Worm (Caenorhabditis elegans): ENCODE measurements around the gene apn-1.

DNA sequence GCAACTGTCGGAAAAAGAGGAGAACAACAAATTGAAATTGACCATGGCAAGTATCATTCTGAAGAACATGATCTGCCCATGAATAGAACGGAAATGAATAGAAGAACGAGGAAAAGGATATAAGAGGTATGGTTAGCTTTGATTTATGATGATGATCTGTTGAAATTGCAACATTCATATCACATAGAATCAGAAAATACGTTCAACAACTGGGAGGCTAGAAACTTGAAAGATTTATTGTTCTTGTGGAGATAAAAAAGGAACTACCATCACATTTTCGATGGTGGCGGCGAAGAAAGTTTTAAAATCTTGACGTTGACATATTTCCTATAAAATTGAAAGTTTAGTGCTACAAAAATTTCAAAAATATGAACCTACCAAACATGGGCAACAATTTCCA is 45.9 kb downstream of the apn-1 start:
- no peak for TF ChIP-seq unc-62 (GFP tag; optimal IDR thresholded peaks at IDR 0.05)
- TF ChIP-seq lin-13 (tag; optimal IDR thresholded peaks at IDR 0.05) = no peak
- TF ChIP-seq lsy-2 (tag; optimal IDR thresholded peaks at IDR 0.05) = no peak
- no peak for TF ChIP-seq mab-5 (tag; optimal IDR thresholded peaks at IDR 0.05)

All from whole organism, mixed stage, embryonic.